Fruit fly (Drosophila melanogaster): ENCODE data around the gene CG33658.

CG33658 gene

DNA sequence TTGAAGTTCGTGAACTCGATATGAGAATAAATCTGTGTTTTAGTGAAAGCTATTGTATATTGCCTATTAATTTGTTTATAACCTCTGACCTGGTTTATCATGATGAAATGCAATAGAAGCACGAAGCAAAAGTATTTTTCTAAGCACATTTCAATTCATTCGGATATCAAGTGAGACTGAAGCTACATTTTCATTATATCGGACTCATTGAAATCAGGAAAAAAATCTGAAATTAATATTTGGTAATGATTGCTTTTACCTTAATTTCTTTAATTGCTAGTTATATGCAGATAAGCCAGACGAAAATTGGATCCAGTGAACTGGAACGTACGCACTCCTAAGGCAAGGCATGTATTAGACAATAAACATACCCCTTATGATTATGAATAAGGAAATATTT, at the start of gene CG33658:
TSS of gene CG33658 (minus strand) at position 101 of the 400 bp plus-strand sequence.
- TF ChIP-seq CG34367 (tag; optimal IDR thresholded peaks at IDR 0.05) (no peak), CG8159 (tag; optimal IDR thresholded peaks at IDR 0.05) (no peak), gl (tag; optimal IDR thresholded peaks at IDR 0.05) (no peak), CG8301 (tag; optimal IDR thresholded peaks at IDR 0.05) (no peak), CG14655 (GFP tag; optimal IDR thresholded peaks at IDR 0.05) (no peak), D1 (tag; optimal IDR thresholded peaks at IDR 0.05) (no peak), Snoo (tag; optimal IDR thresholded peaks at IDR 0.05) (no peak), fd96Ca (GFP tag; IDR thresholded peaks at IDR 0.05) (no peak), CG12605 (GFP tag; IDR thresholded peaks at IDR 0.05) (no peak)

DNA sequence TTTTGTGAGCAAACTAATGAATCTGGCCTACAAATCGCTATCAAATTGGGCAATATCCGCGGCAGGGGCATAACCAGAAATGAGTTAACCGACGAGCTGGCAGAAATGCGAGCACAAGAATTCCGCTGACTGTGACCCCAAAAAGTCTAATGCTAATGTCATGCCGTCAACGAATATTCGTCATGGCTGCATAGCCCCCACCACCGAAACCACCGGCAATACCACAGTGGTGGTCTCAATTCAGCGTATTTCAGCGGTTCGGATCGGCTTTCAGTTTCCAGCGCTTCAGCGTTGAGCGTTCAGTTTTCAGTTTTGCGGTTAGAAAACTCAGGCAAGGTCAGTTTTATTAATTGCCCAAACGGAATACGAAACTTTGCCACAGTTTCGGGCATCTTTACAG, 49.3 kb upstream of the CG33658 start:
- no peak for TF ChIP-seq CG32121 (GFP tag; IDR thresholded peaks at IDR 0.05)
- TF ChIP-seq Snoo (tag; optimal IDR thresholded peaks at IDR 0.05): no peak
- TF ChIP-seq CG9948 (tag; optimal IDR thresholded peaks at IDR 0.05): no peak
- no peak for TF ChIP-seq CG12605 (GFP tag; IDR thresholded peaks at IDR 0.05)
- no peak for TF ChIP-seq CG34367 (tag; optimal IDR thresholded peaks at IDR 0.05)
- TF ChIP-seq CG14655 (GFP tag; optimal IDR thresholded peaks at IDR 0.05): no peak
- TF ChIP-seq Pif1B (GFP tag; optimal IDR thresholded peaks at IDR 0.05): no peak
- no peak for TF ChIP-seq CG10348 (GFP tag; IDR thresholded peaks at IDR 0.05)
- TF ChIP-seq CG4496 (GFP tag; IDR thresholded peaks at IDR 0.05): no peak
- no peak for TF ChIP-seq EcR (GFP tag; optimal IDR thresholded peaks at IDR 0.05)

DNA sequence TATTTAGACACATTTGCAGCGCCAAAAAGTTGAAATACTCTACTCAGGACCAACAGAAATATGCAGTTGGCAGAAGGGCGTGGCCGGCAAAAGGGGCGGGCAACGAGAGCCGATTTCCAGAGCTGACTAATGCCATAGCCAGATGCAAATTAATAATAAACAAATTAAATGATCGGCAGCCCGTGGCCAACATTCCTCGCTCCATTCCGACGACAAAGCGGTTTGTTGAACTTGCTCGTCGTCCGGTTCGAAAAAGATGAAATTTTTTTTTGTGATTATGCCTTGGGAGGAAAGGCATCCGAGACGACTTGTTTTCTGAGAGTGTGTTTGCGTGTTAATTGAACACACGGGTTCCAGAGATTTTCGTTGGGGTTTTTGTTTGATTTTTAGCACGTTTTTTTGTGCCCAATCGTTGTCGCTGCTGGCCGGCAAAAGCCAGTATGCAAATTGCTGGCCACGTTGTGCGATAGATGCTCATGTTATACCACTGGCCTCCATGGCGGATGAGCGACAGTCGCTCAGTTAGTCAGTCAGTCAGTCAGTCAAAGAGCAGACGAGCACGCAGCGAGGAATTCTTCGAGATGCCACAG, 48.4 kb upstream of the CG33658 start:
- TF ChIP-seq EcR (GFP tag; optimal IDR thresholded peaks at IDR 0.05) (peak; percentile 89), CG32121 (GFP tag; IDR thresholded peaks at IDR 0.05) (no peak), fd96Ca (GFP tag; IDR thresholded peaks at IDR 0.05) (0 out of 3 replicates have a peak, but pooled peaks have one; percentile 26), D1 (tag; optimal IDR thresholded peaks at IDR 0.05) (no peak), CG8159 (tag; optimal IDR thresholded peaks at IDR 0.05) (no peak)

DNA sequence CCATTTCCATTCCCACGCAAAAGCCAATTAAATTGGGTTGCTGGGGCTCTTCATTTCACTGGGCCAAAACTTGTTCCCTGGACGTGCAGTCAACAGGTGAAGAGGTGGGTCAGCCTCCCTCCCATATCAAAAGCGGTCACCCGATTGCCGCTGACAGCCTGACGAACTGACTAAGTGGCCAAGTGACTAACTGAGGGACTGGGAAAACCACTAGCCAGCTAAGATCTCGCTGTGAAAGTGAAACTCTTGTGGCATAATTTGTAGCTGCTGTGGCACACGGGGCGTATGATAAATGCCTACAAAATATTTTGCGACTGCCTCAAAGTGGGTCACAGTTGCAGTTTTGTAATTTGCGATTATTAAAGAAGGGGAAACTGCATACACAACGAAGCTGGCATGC, 47.5 kb upstream of the CG33658 start:
- TF ChIP-seq EcR (GFP tag; optimal IDR thresholded peaks at IDR 0.05) (no peak), Ets98B (GFP tag; IDR thresholded peaks at IDR 0.05) (no peak), CG12605 (GFP tag; IDR thresholded peaks at IDR 0.05) (no peak), Pif1A (GFP tag; optimal IDR thresholded peaks at IDR 0.05) (no peak), CG14655 (GFP tag; optimal IDR thresholded peaks at IDR 0.05) (no peak), fd96Ca (GFP tag; IDR thresholded peaks at IDR 0.05) (no peak), CG8301 (tag; optimal IDR thresholded peaks at IDR 0.05) (no peak), gl (tag; optimal IDR thresholded peaks at IDR 0.05) (no peak), CG13204 (GFP tag; optimal IDR thresholded peaks at IDR 0.05) (no peak), CG8159 (tag; optimal IDR thresholded peaks at IDR 0.05) (no peak), Snoo (tag; optimal IDR thresholded peaks at IDR 0.05) (no peak), CG4496 (GFP tag; IDR thresholded peaks at IDR 0.05) (no peak), CG32121 (GFP tag; IDR thresholded peaks at IDR 0.05) (no peak)

DNA sequence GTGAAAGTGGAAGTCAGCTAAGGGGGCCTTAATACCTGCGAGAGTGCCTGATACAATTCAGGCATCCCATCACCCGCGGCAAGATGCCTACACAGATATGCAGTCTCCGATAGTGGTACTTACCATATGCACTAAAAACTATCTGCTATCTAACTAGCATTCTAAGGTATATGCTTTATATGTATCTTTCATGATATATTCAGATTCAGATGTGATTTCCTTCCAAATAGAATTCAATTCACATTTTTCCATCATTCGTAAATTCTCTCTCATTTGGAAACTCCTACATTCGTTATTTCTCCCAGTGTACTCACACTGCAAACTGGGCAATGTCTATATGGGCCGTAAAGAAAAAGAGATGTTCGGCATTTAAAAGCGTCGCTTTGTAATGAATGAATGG, 45.5 kb upstream of the CG33658 start:
- peak; percentile 49; the same call in 1 of the 3 replicates for TF ChIP-seq CG4496 (GFP tag; IDR thresholded peaks at IDR 0.05)
- TF ChIP-seq CG17806 (tag; optimal IDR thresholded peaks at IDR 0.05): no peak
- no peak for TF ChIP-seq CG34367 (tag; optimal IDR thresholded peaks at IDR 0.05)
- TF ChIP-seq CG13204 (GFP tag; optimal IDR thresholded peaks at IDR 0.05): no peak
- TF ChIP-seq EcR (GFP tag; optimal IDR thresholded peaks at IDR 0.05): no peak
- no peak for TF ChIP-seq CG9948 (tag; optimal IDR thresholded peaks at IDR 0.05)
- TF ChIP-seq CG12605 (GFP tag; IDR thresholded peaks at IDR 0.05): 0 out of 2 replicates have a peak, but pooled peaks have one; percentile 7
- TF ChIP-seq rn (GFP tag; IDR thresholded peaks at IDR 0.05): no peak
- peak; percentile 51 for TF ChIP-seq Pif1A (GFP tag; optimal IDR thresholded peaks at IDR 0.05)
- TF ChIP-seq CG10348 (GFP tag; IDR thresholded peaks at IDR 0.05): no peak
- TF ChIP-seq Ets98B (GFP tag; IDR thresholded peaks at IDR 0.05): 0 out of 2 replicates have a peak, but pooled peaks have one; percentile 28
- peak; percentile 54 for TF ChIP-seq CG8301 (tag; optimal IDR thresholded peaks at IDR 0.05)

- TF ChIP-seq CG17806 (tag; optimal IDR thresholded peaks at IDR 0.05): no peak
- no peak for TF ChIP-seq CG10348 (GFP tag; IDR thresholded peaks at IDR 0.05)
- TF ChIP-seq EcR (GFP tag; optimal IDR thresholded peaks at IDR 0.05): peak; percentile 84
- no peak for TF ChIP-seq Snoo (tag; optimal IDR thresholded peaks at IDR 0.05)
Measured at dm6 chr3R:24878655-24879054, 37.7 kb upstream of the CG33658 start.

dm6 chr3R:24876843-24877457, 36.0 kb upstream of the CG33658 start, which contains the start of the genes CG11089 and CG31381:
TSS of gene CG11089 (plus strand) at chr3R:24877045.
TSS of gene CG31381 (plus strand) at chr3R:24877045.
- TF ChIP-seq CG32121 (GFP tag; IDR thresholded peaks at IDR 0.05): no peak
- TF ChIP-seq CG17806 (tag; optimal IDR thresholded peaks at IDR 0.05): peak; percentile 13

Measured in whole organism, pupa.